Worm (Caenorhabditis elegans): ENCODE measurements around the gene nmt-1.
A peak's percentile ranks its signal among the peaks of the same experiment; 100 is the strongest.

The nmt-1 gene

DNA sequence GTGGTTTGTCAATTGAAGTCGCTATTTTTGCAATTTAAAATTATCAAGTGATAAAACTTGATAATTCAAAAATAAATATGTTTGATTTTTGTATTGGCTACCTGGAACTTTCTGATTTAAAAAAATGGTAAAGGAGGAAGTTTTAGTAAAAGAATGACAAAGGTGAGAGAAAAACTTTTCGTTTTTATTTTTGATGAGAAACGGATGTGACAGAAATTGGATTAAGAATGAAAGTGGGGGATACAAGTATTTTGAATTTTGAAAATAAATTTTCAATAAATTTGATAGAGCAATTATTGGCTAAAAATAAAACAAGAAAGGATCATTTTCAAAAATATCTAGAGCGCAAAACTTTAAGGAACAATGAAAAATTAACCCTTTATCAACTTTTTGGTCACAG is 13.4 kb downstream of the nmt-1 start, which contains the start of gene C05D10.4:
Gene C05D10.4 (minus strand): TSS at position 101 of the 400 bp plus-strand sequence.
- TF ChIP-seq fkh-4 (tag; optimal IDR thresholded peaks at IDR 0.05; ENCODE audit: borderline replicate concordance), result no peak
- no peak for TF ChIP-seq unc-62 (GFP tag; optimal IDR thresholded peaks at IDR 0.05)
- TF ChIP-seq F16B12.6 (tag; optimal IDR thresholded peaks at IDR 0.05), result no peak
- no peak for TF ChIP-seq fkh-8 (tag; optimal IDR thresholded peaks at IDR 0.05)
- TF ChIP-seq C34B4.2 (tag; optimal IDR thresholded peaks at IDR 0.05), result no peak
- TF ChIP-seq ama-1 (optimal IDR thresholded peaks at IDR 0.05), result no peak
- TF ChIP-seq pqm-1 (tag; optimal IDR thresholded peaks at IDR 0.05), result no peak
- TF ChIP-seq mdl-1 (tag; optimal IDR thresholded peaks at IDR 0.05), result no peak
- no peak for TF ChIP-seq nhr-84 (tag; optimal IDR thresholded peaks at IDR 0.05)
- no peak for TF ChIP-seq nhr-76 (tag; optimal IDR thresholded peaks at IDR 0.05)
- TF ChIP-seq lir-3 (tag; optimal IDR thresholded peaks at IDR 0.05; ENCODE audit: poor library complexity), result no peak
- no peak for TF ChIP-seq snu-23 (GFP tag; optimal IDR thresholded peaks at IDR 0.05)

- TF ChIP-seq dsc-1 (tag; optimal IDR thresholded peaks at IDR 0.05) (no peak), blmp-1 (tag; optimal IDR thresholded peaks at IDR 0.05) (peak; percentile 92)
These were observed 20.5 kb downstream of the nmt-1 start for ce11 chrIII:6095654-6096053.

DNA sequence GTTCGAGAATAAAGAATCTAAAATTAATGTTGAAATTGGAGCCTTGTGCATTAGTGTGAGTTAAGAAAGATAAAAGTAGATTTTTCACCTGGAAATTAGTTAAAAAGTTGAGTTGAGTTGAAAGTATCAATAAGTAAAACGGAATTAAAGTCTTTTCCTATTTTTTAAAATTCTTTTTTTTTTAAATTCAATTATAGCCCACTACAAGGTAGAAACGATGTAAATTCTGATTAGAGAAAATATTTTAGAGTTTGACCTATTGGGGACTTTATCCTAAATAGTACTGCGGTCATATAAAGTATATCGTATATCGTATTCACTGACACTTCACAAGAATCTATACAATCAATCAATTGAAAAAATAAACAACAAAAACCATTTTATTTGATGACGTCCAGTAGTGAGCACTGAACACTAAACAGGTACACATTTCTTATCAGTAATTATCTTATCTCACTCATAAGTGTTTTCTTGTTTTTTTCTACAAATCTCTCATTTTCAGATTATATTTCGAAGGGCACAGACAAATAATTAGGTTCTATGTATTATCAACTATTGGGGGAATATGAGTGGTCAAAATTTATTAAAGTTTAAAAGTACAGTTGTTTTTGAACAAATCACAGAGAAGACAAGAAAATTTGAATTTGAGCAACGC is 28.3 kb downstream of the nmt-1 start, which contains the start of gene wht-1:
Gene wht-1 (minus strand): TSS at position 51 of the 655 bp plus-strand sequence.
- TF ChIP-seq elt-2 (tag; optimal IDR thresholded peaks at IDR 0.05) (peak; percentile 70), tlp-1 (tag; optimal IDR thresholded peaks at IDR 0.05) (no peak)

DNA sequence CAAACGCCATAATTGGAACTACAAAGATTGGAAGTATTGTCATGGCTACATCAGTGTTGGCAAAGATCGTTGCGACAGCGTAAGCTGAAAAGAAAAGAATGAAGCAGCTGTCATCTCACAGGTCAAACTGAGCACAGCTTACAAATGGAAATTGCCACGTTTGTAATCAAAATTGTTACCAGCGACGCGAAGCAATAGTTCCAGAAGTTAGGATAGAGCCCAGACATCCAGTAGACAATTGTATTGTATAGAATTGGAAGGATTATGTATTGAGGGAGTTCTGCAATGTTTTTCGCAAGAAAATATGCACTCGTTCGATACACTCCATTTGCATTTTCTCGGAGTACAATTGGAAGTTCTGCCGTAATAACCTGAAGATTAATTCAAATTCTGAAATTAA is 30.8 kb downstream of the nmt-1 start:
- TF ChIP-seq ztf-11 (tag; optimal IDR thresholded peaks at IDR 0.05) (no peak), pax-3 (tag; optimal IDR thresholded peaks at IDR 0.05) (no peak), fkh-4 (tag; optimal IDR thresholded peaks at IDR 0.05; ENCODE audit: borderline replicate concordance) (no peak), C04F5.9 (tag; optimal IDR thresholded peaks at IDR 0.05) (no peak), unc-86 (tag; optimal IDR thresholded peaks at IDR 0.05) (no peak), irx-1 (tag; optimal IDR thresholded peaks at IDR 0.05) (no peak)

- no peak for TF ChIP-seq C16A3.4 (tag; optimal IDR thresholded peaks at IDR 0.05)
- peak; percentile 37 for TF ChIP-seq lin-14 (GFP tag; optimal IDR thresholded peaks at IDR 0.05)
- peak in 1 of 2 experiments; percentile 2 for TF ChIP-seq lsy-2 (tag; optimal IDR thresholded peaks at IDR 0.05)
These were observed 35.9 kb downstream of the nmt-1 start, which contains the start of gene attf-4 for ce11 chrIII:6080263-6080662. Gene attf-4 (plus strand): TSS chrIII:6080563.

ce11 chrIII:6078917-6079316 is 37.2 kb downstream of the nmt-1 start:
- TF ChIP-seq nhr-71 (tag; optimal IDR thresholded peaks at IDR 0.05) (peak; percentile 32), efl-1 (optimal IDR thresholded peaks at IDR 0.05) (peak; percentile 9 to 20), efl-1 (GFP tag; optimal IDR thresholded peaks at IDR 0.05 in 1 of 2) (peak in 1 of 2 experiments; percentile 65), blmp-1 (tag; optimal IDR thresholded peaks at IDR 0.05) (peak; percentile 2), skn-1 (tag; optimal IDR thresholded peaks at IDR 0.05) (no peak), unc-86 (tag; optimal IDR thresholded peaks at IDR 0.05) (peak; percentile 25), mep-1 (tag; optimal IDR thresholded peaks at IDR 0.05) (peak; percentile 25), sup-37 (GFP tag; optimal IDR thresholded peaks at IDR 0.05) (no peak), ztf-4 (tag; optimal IDR thresholded peaks at IDR 0.05) (no peak), snu-23 (GFP tag; optimal IDR thresholded peaks at IDR 0.05) (peak; percentile 29), lin-39 (tag; optimal IDR thresholded peaks at IDR 0.05) (no peak), rnt-1 (tag; optimal IDR thresholded peaks at IDR 0.05) (peak; percentile 43), ztf-11 (tag; optimal IDR thresholded peaks at IDR 0.05) (peak in 1 of 2 experiments; percentile 7), vab-15 (tag; optimal IDR thresholded peaks at IDR 0.05) (peak; percentile 30), fos-1 (tag; optimal IDR thresholded peaks at IDR 0.05) (no peak), swsn-7 (tag; optimal IDR thresholded peaks at IDR 0.05) (peak; percentile 16), lin-14 (GFP tag; optimal IDR thresholded peaks at IDR 0.05) (peak; percentile 53), lsy-2 (tag; optimal IDR thresholded peaks at IDR 0.05) (peak in 1 of 2 experiments; percentile 29)

Data from whole organism, L1 larva.